Fruit fly (Drosophila melanogaster) whole organism, embryonic: Measurements from ENCODE around the gene CG3841.
A peak's percentile ranks its signal among the peaks of the same experiment; 100 is the strongest.

Experiments used
- Ada2b ChIP-seq: fragments of 200-800 bp; sonication (Bioruptor generic); IDR thresholded peaks from 2 replicates; pipeline ENCODE4 v1.3.6; 2022; ENCODE audit warnings: missing biosample characterization, missing genetic modification characterization
- Adf1 ChIP-seq: fragments of 200-800 bp; sonication (Bioruptor generic); IDR thresholded peaks from 2 replicates; pipeline ENCODE4 v1.3.6; 2022; ENCODE audit warnings: missing biosample characterization, missing genetic modification characterization
- Aef1 ChIP-seq: fragments of 200-800 bp; sonication (Bioruptor generic); IDR thresholded peaks from 3 replicates; pipeline ENCODE4 v1.3.6; 2022; ENCODE audit warnings: missing biosample characterization, missing genetic modification characterization
- Antp ChIP-seq: fragments of 200-800 bp; sonication (Bioruptor generic); optimal IDR thresholded peaks from 3 replicates; lab custom pipeline; 2016; ENCODE audit warnings: missing biosample characterization, missing genetic modification characterization
- Atf3 ChIP-seq: fragments of 200-800 bp; sonication (Bioruptor generic); optimal IDR thresholded peaks from 3 replicates; lab custom pipeline; 2016; ENCODE audit warnings: missing biosample characterization, missing genetic modification characterization
- Bdp1 ChIP-seq: fragments of 200-800 bp; sonication (Bioruptor generic); optimal IDR thresholded peaks from 3 replicates; lab custom pipeline; 2016; ENCODE audit warnings: missing biosample characterization, missing genetic modification characterization
- CG1024 ChIP-seq: fragments of 200-800 bp; sonication (Bioruptor generic); IDR thresholded peaks from 2 replicates; pipeline ENCODE4 v1.3.6; 2022; ENCODE audit warnings: missing biosample characterization, missing genetic modification characterization
- CG10274 ChIP-seq: fragments of 200-800 bp; sonication (Bioruptor generic); optimal IDR thresholded peaks from 3 replicates; lab custom pipeline; 2017; ENCODE audit warnings: missing biosample characterization, mild to moderate bottlenecking, missing genetic modification characterization
- CG10543 ChIP-seq: fragments of 200-800 bp; sonication (Bioruptor generic); optimal IDR thresholded peaks from 3 replicates; lab custom pipeline; 2017; ENCODE audit warnings: missing biosample characterization, mild to moderate bottlenecking, missing genetic modification characterization, moderate library complexity
- CG11723 ChIP-seq: fragments of 200-800 bp; sonication (Bioruptor generic); optimal IDR thresholded peaks from 2 replicates; lab custom pipeline; 2017; ENCODE audit warnings: missing biosample characterization, mild to moderate bottlenecking, missing genetic modification characterization
- CG12155 ChIP-seq: fragments of 200-800 bp; sonication (Bioruptor generic); optimal IDR thresholded peaks from 3 replicates; lab custom pipeline; 2016; ENCODE audit warnings: missing biosample characterization, missing genetic modification characterization
- CG13624 ChIP-seq: fragments of 200-800 bp; sonication (Bioruptor generic); optimal IDR thresholded peaks from 2 replicates; lab custom pipeline; 2016; ENCODE audit warnings: missing biosample characterization, missing genetic modification characterization
- CG15514 ChIP-seq: fragments of 200-800 bp; sonication (Bioruptor generic); optimal IDR thresholded peaks from 3 replicates; lab custom pipeline; 2017; ENCODE audit warnings: missing biosample characterization, missing genetic modification characterization, mild to moderate bottlenecking, moderate library complexity, missing genetic modification reagents
- CG17568 ChIP-seq: fragments of 200-800 bp; sonication (Bioruptor generic); optimal IDR thresholded peaks from 2 replicates; lab custom pipeline; 2018; ENCODE audit warnings: missing biosample characterization, mild to moderate bottlenecking, missing genetic modification characterization, moderate library complexity
- CG2129 ChIP-seq: fragments of 200-800 bp; sonication (Bioruptor generic); IDR thresholded peaks from 2 replicates; pipeline ENCODE4 v1.3.6; 2022; ENCODE audit warnings: missing biosample characterization, missing genetic modification characterization; ENCODE audit not compliant: partially characterized antibody
- CG31441 ChIP-seq: fragments of 200-800 bp; sonication (Bioruptor generic); IDR thresholded peaks from 2 replicates; pipeline ENCODE4 v1.3.6; 2022; ENCODE audit warnings: missing biosample characterization, missing genetic modification characterization
- CG32767 ChIP-seq: fragments of 200-800 bp; sonication (Bioruptor generic); IDR thresholded peaks from 2 replicates; pipeline ENCODE4 v1.3.6; 2022; ENCODE audit warnings: missing biosample characterization, missing genetic modification characterization
- CG3281 ChIP-seq: fragments of 200-800 bp; sonication (Bioruptor generic); optimal IDR thresholded peaks from 3 replicates; lab custom pipeline; 2017; ENCODE audit warnings: missing biosample characterization, mild to moderate bottlenecking, missing genetic modification characterization
- CG4282 ChIP-seq: fragments of 200-800 bp; sonication (Bioruptor generic); optimal IDR thresholded peaks from 2 replicates; lab custom pipeline; 2016; ENCODE audit warnings: missing biosample characterization, missing genetic modification characterization
- CG4730 ChIP-seq: fragments of 200-800 bp; sonication (Bioruptor generic); IDR thresholded peaks from 2 replicates; pipeline ENCODE4 v1.3.6; 2022; ENCODE audit warnings: missing biosample characterization, missing genetic modification characterization
- CG4854 ChIP-seq: fragments of 200-800 bp; sonication (Bioruptor generic); optimal IDR thresholded peaks from 2 replicates; lab custom pipeline; 2016; ENCODE audit warnings: missing biosample characterization, missing genetic modification characterization, inconsistent platforms
- CG5245 ChIP-seq: fragments of 200-800 bp; sonication (Bioruptor generic); optimal IDR thresholded peaks from 3 replicates; lab custom pipeline; 2016; ENCODE audit warnings: missing biosample characterization, missing genetic modification characterization
- CG6654 ChIP-seq: fragments of 200-800 bp; sonication (Bioruptor generic); optimal IDR thresholded peaks from 2 replicates; lab custom pipeline; 2017; ENCODE audit warnings: missing biosample characterization, mild to moderate bottlenecking, missing genetic modification characterization
- CG8089 ChIP-seq: fragments of 200-800 bp; sonication (Bioruptor generic); optimal IDR thresholded peaks from 3 replicates; lab custom pipeline; 2016; ENCODE audit warnings: missing biosample characterization, missing genetic modification characterization
- CG9797 ChIP-seq: fragments of 200-800 bp; sonication (Bioruptor generic); optimal IDR thresholded peaks from 3 replicates; lab custom pipeline; 2018; ENCODE audit warnings: missing biosample characterization, mild to moderate bottlenecking, missing genetic modification characterization
- CG9932 ChIP-seq: fragments of 200-800 bp; sonication (Bioruptor generic); IDR thresholded peaks from 2 replicates; pipeline ENCODE4 v1.3.6; 2022; ENCODE audit warnings: missing biosample characterization, missing genetic modification characterization
- Dek ChIP-seq: fragments of 200-800 bp; sonication (Bioruptor generic); optimal IDR thresholded peaks from 3 replicates; lab custom pipeline; 2019; ENCODE audit warnings: missing biosample characterization, mild to moderate bottlenecking, missing genetic modification characterization, moderate library complexity
- E2f2 ChIP-seq: fragments of 200-800 bp; sonication (Bioruptor generic); IDR thresholded peaks from 2 replicates; pipeline ENCODE4 v1.3.6; 2022; ENCODE audit warnings: missing biosample characterization, missing genetic modification characterization
- Hmx ChIP-seq: fragments of 200-800 bp; sonication (Bioruptor generic); optimal IDR thresholded peaks from 2 replicates; lab custom pipeline; 2016; ENCODE audit warnings: missing biosample characterization, missing genetic modification characterization
- Hr3 ChIP-seq: fragments of 200-800 bp; sonication (Bioruptor generic); optimal IDR thresholded peaks from 3 replicates; lab custom pipeline; 2016; ENCODE audit warnings: missing biosample characterization, missing genetic modification characterization
- Hr39 ChIP-seq: fragments of >200 bp; optimal IDR thresholded peaks from 2 replicates; lab custom pipeline; 2017
- Hr51 ChIP-seq, 2 experiments: fragments of 200-800 bp; sonication (Bioruptor generic); optimal IDR thresholded peaks; 2 replicates in 1 of 2; 3 replicates in 1 of 2; lab custom pipeline; 2016 to 2018; ENCODE audit warnings: missing biosample characterization in 2 of 2, missing genetic modification characterization in 2 of 2, mild to moderate bottlenecking in 1 of 2, moderate library complexity in 1 of 2
- NC2β ChIP-seq: fragments of 200-800 bp; sonication (Bioruptor generic); optimal IDR thresholded peaks from 2 replicates; lab custom pipeline; 2016; ENCODE audit warnings: missing biosample characterization, missing genetic modification characterization
- Rfx ChIP-seq: fragments of 200-800 bp; sonication (Bioruptor generic); IDR thresholded peaks from 2 replicates; pipeline ENCODE4 v1.3.6; 2022; ENCODE audit warnings: missing biosample characterization, missing genetic modification characterization
- YL-1 ChIP-seq: fragments of 200-800 bp; sonication (Bioruptor generic); optimal IDR thresholded peaks from 3 replicates; lab custom pipeline; 2017; ENCODE audit warnings: missing biosample characterization, mild to moderate bottlenecking, missing genetic modification characterization
- ab ChIP-seq: fragments of 200-800 bp; sonication (Bioruptor generic); optimal IDR thresholded peaks from 2 replicates; lab custom pipeline; 2016; ENCODE audit warnings: missing biosample characterization, missing genetic modification characterization
- ap ChIP-seq: fragments of 200-800 bp; sonication (Bioruptor generic); IDR thresholded peaks from 2 replicates; pipeline ENCODE4 v1.3.6; 2022; ENCODE audit warnings: missing biosample characterization, missing genetic modification characterization
- corto ChIP-seq: fragments of 200-800 bp; sonication (Bioruptor generic); optimal IDR thresholded peaks from 2 replicates; lab custom pipeline; 2016; ENCODE audit warnings: missing biosample characterization, mild to moderate bottlenecking, missing genetic modification characterization, moderate library complexity
- da ChIP-seq: fragments of 200-800 bp; sonication (Bioruptor generic); optimal IDR thresholded peaks from 2 replicates; lab custom pipeline; 2016; ENCODE audit warnings: missing biosample characterization, missing genetic modification characterization
- ems ChIP-seq: fragments of 200-800 bp; sonication (Bioruptor generic); optimal IDR thresholded peaks from 3 replicates; lab custom pipeline; 2016; ENCODE audit warnings: missing biosample characterization, missing genetic modification characterization
- fd64A ChIP-seq: fragments of 200-800 bp; sonication (Bioruptor generic); optimal IDR thresholded peaks from 3 replicates; lab custom pipeline; 2018; ENCODE audit warnings: missing biosample characterization, mild to moderate bottlenecking, missing genetic modification characterization
- gem ChIP-seq: fragments of 200-800 bp; sonication (Bioruptor generic); optimal IDR thresholded peaks from 2 replicates; lab custom pipeline; 2019; ENCODE audit warnings: missing biosample characterization, mild to moderate bottlenecking, missing genetic modification characterization, moderate library complexity
- hbn ChIP-seq: fragments of 200-800 bp; sonication (Bioruptor generic); IDR thresholded peaks from 2 replicates; pipeline ENCODE4 v1.3.6; 2022; ENCODE audit warnings: missing biosample characterization, missing genetic modification characterization; ENCODE audit not compliant: partially characterized antibody
- her ChIP-seq: fragments of 200-800 bp; sonication (Bioruptor generic); optimal IDR thresholded peaks from 2 replicates; lab custom pipeline; 2016; ENCODE audit warnings: missing biosample characterization, missing genetic modification characterization
- lmd ChIP-seq: fragments of 200-800 bp; sonication (Bioruptor generic); IDR thresholded peaks from 2 replicates; pipeline ENCODE4 v1.3.6; 2022; ENCODE audit warnings: missing biosample characterization, missing genetic modification characterization
- onecut ChIP-seq: fragments of 200-800 bp; sonication (Bioruptor generic); IDR thresholded peaks from 2 replicates; pipeline ENCODE4 v1.3.6; 2022; ENCODE audit warnings: missing biosample characterization, missing genetic modification characterization
- slbo ChIP-seq: fragments of 200-800 bp; sonication (Bioruptor generic); IDR thresholded peaks from 2 replicates; pipeline ENCODE4 v1.3.6; 2022; ENCODE audit warnings: missing biosample characterization, missing genetic modification characterization
- sr ChIP-seq: fragments of 200-800 bp; sonication (Bioruptor generic); IDR thresholded peaks from 3 replicates; pipeline ENCODE4 v1.3.6; 2022; ENCODE audit warnings: missing biosample characterization, missing genetic modification characterization
- stwl ChIP-seq: fragments of 200-800 bp; sonication (Bioruptor generic); optimal IDR thresholded peaks from 3 replicates; lab custom pipeline; 2018; ENCODE audit warnings: missing biosample characterization, mild to moderate bottlenecking, missing genetic modification characterization, moderate library complexity
- trem ChIP-seq: fragments of 200-800 bp; optimal IDR thresholded peaks from 3 replicates; lab custom pipeline; 2019; ENCODE audit warnings: missing biosample characterization, mild to moderate bottlenecking, missing genetic modification characterization, moderate library complexity
- wdn ChIP-seq: fragments of 200-800 bp; sonication (Bioruptor generic); IDR thresholded peaks from 2 replicates; pipeline ENCODE4 v1.3.6; 2022; ENCODE audit warnings: missing biosample characterization, missing genetic modification characterization
- zfh2 ChIP-seq: fragments of 200-800 bp; sonication (Bioruptor generic); optimal IDR thresholded peaks from 2 replicates; lab custom pipeline; 2016; ENCODE audit warnings: missing biosample characterization, missing genetic modification characterization

The CG3841 gene

dm6 chr2L:9567398-9567856 is 21.8 kb upstream of the CG3841 start (continued):
- TF ChIP-seq CG3281 (GFP tag; lab: Kevin White, UChicago) (peak; percentile 99), CG8089 (GFP tag; lab: Kevin White, UChicago) (peak; percentile 94), CG11723 (GFP tag; lab: Kevin White, UChicago) (peak; percentile 99), onecut (peak; percentile 97), ap (GFP tag; lab: Robert Waterston, UW) (peak; percentile 94), CG4730 (GFP tag; lab: Robert Waterston, UW) (peak; percentile 87), Atf3 (GFP tag; lab: Kevin White, UChicago) (peak; percentile 88), Ada2b (GFP tag; lab: Robert Waterston, UW) (peak; percentile 88; the same call in 1 of the 2 replicates), CG17568 (GFP tag; lab: Kevin White, UChicago) (peak; percentile 100), zfh2 (GFP tag; lab: Kevin White, UChicago) (peak; percentile 83), E2f2 (GFP tag; lab: Robert Waterston, UW) (peak; percentile 87), Dek (tag; lab: Kevin White, UChicago) (peak; percentile 97), trem (tag; lab: Kevin White, UChicago) (peak; percentile 91), Bdp1 (GFP tag; lab: Kevin White, UChicago) (peak; percentile 90), ab (GFP tag; lab: Kevin White, UChicago) (no peak), Antp (GFP tag; lab: Kevin White, UChicago) (peak; percentile 86), gem (peak; percentile 89), her (GFP tag; lab: Kevin White, UChicago) (peak; percentile 96), CG9932 (GFP tag; lab: Robert Waterston, UW) (peak; percentile 85), ems (GFP tag; lab: Kevin White, UChicago) (peak; percentile 95), Hr39 (no peak), Aef1 (peak; percentile 94), CG1024 (GFP tag; lab: Robert Waterston, UW) (peak; percentile 95), fd64A (GFP tag; lab: Kevin White, UChicago) (peak; percentile 100), wdn (GFP tag; lab: Robert Waterston, UW) (peak; percentile 93), Rfx (GFP tag; lab: Robert Waterston, UW) (peak; percentile 98), hbn (GFP tag; lab: Robert Waterston, UW) (peak; percentile 38), CG12155 (peak; percentile 87), CG32767 (GFP tag; lab: Robert Waterston, UW) (peak; percentile 94), CG2129 (GFP tag; lab: Robert Waterston, UW) (no peak), Adf1 (peak; percentile 95), Hr3 (GFP tag; lab: Kevin White, UChicago) (peak; percentile 82), slbo (GFP tag; lab: Robert Waterston, UW) (peak; percentile 88), CG4854 (peak; percentile 97), CG4282 (GFP tag; lab: Kevin White, UChicago) (peak; percentile 82), da (GFP tag; lab: Kevin White, UChicago) (peak; percentile 92), NC2β (peak; percentile 96), corto (GFP tag; lab: Kevin White, UChicago) (peak; percentile 86), lmd (GFP tag; lab: Robert Waterston, UW) (peak; percentile 80), CG15514 (GFP tag; lab: Kevin White, UChicago) (peak; percentile 96), CG6654 (GFP tag; lab: Kevin White, UChicago) (peak; percentile 91), CG13624 (peak; percentile 96), CG9797 (GFP tag; lab: Kevin White, UChicago) (peak; percentile 73), Hr51 (GFP tag; optimal IDR thresholded peaks at IDR 0.05; lab: Kevin White, UChicago) (peak; percentile 92 to 97), CG31441 (GFP tag; lab: Robert Waterston, UW) (peak; percentile 96), CG10543 (GFP tag; lab: Kevin White, UChicago) (peak; percentile 99), sr (GFP tag; lab: Robert Waterston, UW) (peak; percentile 99), stwl (tag; lab: Kevin White, UChicago) (peak; percentile 69), YL-1 (peak; percentile 100), Hmx (GFP tag; lab: Kevin White, UChicago) (peak; percentile 42), CG10274 (peak; percentile 95), CG5245 (GFP tag; lab: Kevin White, UChicago) (peak; percentile 96)
